Worm (Caenorhabditis elegans) whole organism, mixed stage, embryonic: ENCODE data around the gene C15H9.4.

Experiments used
- M03D4.4 ChIP-seq: sonication (generic microtip); optimal IDR thresholded peaks from 2 replicates; lab custom pipeline; 2017; ENCODE audit warnings: mild to moderate bottlenecking, missing genetic modification characterization, missing compliant biosample characterization
- ceh-39 ChIP-seq: fragments of 150-350 bp; optimal IDR thresholded peaks from 2 replicates; lab custom pipeline; 2014; ENCODE audit warnings: missing biosample characterization, missing genetic modification characterization
- ceh-43 ChIP-seq: fragments of 200-800 bp; sonication (Bioruptor generic); optimal IDR thresholded peaks from 2 replicates; lab custom pipeline; 2018; ENCODE audit warnings: mild to moderate bottlenecking, missing genetic modification characterization, moderate library complexity, missing compliant biosample characterization
- ceh-83 ChIP-seq: fragments of 200-800 bp; sonication (Bioruptor generic); optimal IDR thresholded peaks from 2 replicates; lab custom pipeline; 2018; ENCODE audit warnings: mild to moderate bottlenecking, missing genetic modification characterization, missing compliant biosample characterization
- ces-1 ChIP-seq: fragments of 150-350 bp; optimal IDR thresholded peaks from 2 replicates; lab custom pipeline; 2014; ENCODE audit warnings: missing biosample characterization, missing genetic modification reagents, missing genetic modification characterization
- cnd-1 ChIP-seq: fragments of 200-800 bp; sonication (Bioruptor generic); optimal IDR thresholded peaks from 2 replicates; lab custom pipeline; 2018; ENCODE audit warnings: mild to moderate bottlenecking, missing genetic modification characterization, missing compliant biosample characterization
- drap-1 ChIP-seq: fragments of 200-800 bp; sonication (Bioruptor generic); optimal IDR thresholded peaks from 3 replicates; lab custom pipeline; 2018; ENCODE audit warnings: mild to moderate bottlenecking, missing genetic modification characterization, missing compliant biosample characterization
- elt-1 ChIP-seq: sonication (generic microtip); optimal IDR thresholded peaks from 2 replicates; lab custom pipeline; 2017; ENCODE audit warnings: missing genetic modification characterization, mild to moderate bottlenecking, missing compliant biosample characterization, antibody characterized with exemption, moderate library complexity, borderline replicate concordance; ENCODE audit not compliant: insufficient read depth
- elt-3 ChIP-seq: fragments of 150-350 bp; optimal IDR thresholded peaks from 2 replicates; lab custom pipeline; 2014; ENCODE audit warnings: missing biosample characterization, missing genetic modification characterization
- flh-1 ChIP-seq: fragments of 200-800 bp; sonication (Bioruptor generic); optimal IDR thresholded peaks from 2 replicates; lab custom pipeline; 2018; ENCODE audit warnings: mild to moderate bottlenecking, missing genetic modification characterization, moderate library complexity, missing compliant biosample characterization
- ham-2 ChIP-seq: fragments of 200-800 bp; sonication (Bioruptor generic); optimal IDR thresholded peaks from 2 replicates; lab custom pipeline; 2018; ENCODE audit warnings: mild to moderate bottlenecking, missing genetic modification characterization, missing compliant biosample characterization
- hlh-1 ChIP-seq: fragments of 150-350 bp; optimal IDR thresholded peaks from 2 replicates; lab custom pipeline; 2014; ENCODE audit warnings: missing biosample characterization, missing genetic modification reagents, missing genetic modification characterization
- lsy-2 ChIP-seq: fragments of 150-350 bp; optimal IDR thresholded peaks from 2 replicates; lab custom pipeline; 2014; ENCODE audit warnings: missing biosample characterization, missing genetic modification characterization
- mab-5 ChIP-seq: fragments of 150-350 bp; optimal IDR thresholded peaks from 2 replicates; lab custom pipeline; 2014; ENCODE audit warnings: missing biosample characterization, missing genetic modification characterization
- mep-1 ChIP-seq: fragments of 150-350 bp; optimal IDR thresholded peaks from 2 replicates; lab custom pipeline; 2017; ENCODE audit warnings: missing biosample characterization, missing genetic modification reagents, missing genetic modification characterization, inconsistent platforms
- mls-2 ChIP-seq: sonication (generic microtip); optimal IDR thresholded peaks from 2 replicates; lab custom pipeline; 2016; ENCODE audit warnings: mild to moderate bottlenecking, missing genetic modification characterization, moderate library complexity, missing compliant biosample characterization
- nhr-2 ChIP-seq: fragments of 150-350 bp; optimal IDR thresholded peaks from 2 replicates; lab custom pipeline; 2014; ENCODE audit warnings: missing biosample characterization, missing genetic modification characterization
- nhr-237 ChIP-seq: fragments of 150-350 bp; optimal IDR thresholded peaks from 2 replicates; lab custom pipeline; 2014; ENCODE audit warnings: missing biosample characterization, missing genetic modification characterization
- nhr-76 ChIP-seq: sonication (generic microtip); optimal IDR thresholded peaks from 2 replicates; lab custom pipeline; 2017; ENCODE audit warnings: missing biosample characterization, missing genetic modification characterization
- pha-4 ChIP-seq: fragments of 150-350 bp; optimal IDR thresholded peaks from 2 replicates; lab custom pipeline; 2018; ENCODE audit warnings: missing biosample characterization, missing genetic modification reagents, missing genetic modification characterization
- snpc-4 ChIP-seq: fragments of 150-350 bp; optimal IDR thresholded peaks from 2 replicates; lab custom pipeline; 2014; ENCODE audit warnings: missing biosample characterization, missing genetic modification characterization
- sptf-1 ChIP-seq: sonication (generic microtip); optimal IDR thresholded peaks from 2 replicates; lab custom pipeline; 2017; ENCODE audit warnings: mild to moderate bottlenecking, missing genetic modification characterization, moderate library complexity, missing compliant biosample characterization
- unc-120 ChIP-seq: sonication (generic microtip); optimal IDR thresholded peaks from 2 replicates; lab custom pipeline; 2017; ENCODE audit warnings: missing genetic modification characterization, missing compliant biosample characterization; ENCODE audit not compliant: poor library complexity, severe bottlenecking
- unc-39 ChIP-seq: fragments of 150-350 bp; optimal IDR thresholded peaks from 2 replicates; lab custom pipeline; 2014; ENCODE audit warnings: missing biosample characterization, missing genetic modification characterization
- unc-62 ChIP-seq: fragments of 150-350 bp; optimal IDR thresholded peaks from 2 replicates; lab custom pipeline; 2014; ENCODE audit warnings: missing biosample characterization, missing genetic modification reagents, missing genetic modification characterization
- zip-8 ChIP-seq: fragments of 150-350 bp; optimal IDR thresholded peaks from 2 replicates; lab custom pipeline; 2014; ENCODE audit warnings: missing biosample characterization, missing genetic modification characterization
- ztf-11 ChIP-seq: fragments of 150-350 bp; optimal IDR thresholded peaks from 2 replicates; lab custom pipeline; 2014; ENCODE audit warnings: missing biosample characterization, missing genetic modification characterization

C15H9.4 gene

ce11 chrX:6052744-6053143 is 44.7 kb upstream of the C15H9.4 start, which contains the start of gene C45B2.6:
Gene C45B2.6, plus strand, starts transcription at chrX:6052879.
- peak; percentile 10 for TF ChIP-seq ces-1 (GFP tag; lab: Kevin White, UChicago)
- TF ChIP-seq nhr-2 (tag; lab: Kevin White, UChicago): no peak

ce11 chrX:6057580-6058305 is 39.7 kb upstream of the C15H9.4 start, which contains the start of gene gln-1:
Gene gln-1, plus strand, starts transcription at chrX:6058255.
- TF ChIP-seq unc-62 (peak; percentile 22), mab-5 (no peak), unc-120 (tag; lab: Kevin White, UChicago) (no peak), elt-1 (tag; lab: Kevin White, UChicago) (peak; percentile 34), nhr-2 (tag; lab: Kevin White, UChicago) (peak; percentile 4), ham-2 (GFP tag; lab: Kevin White, UChicago) (peak; percentile 7)

- TF ChIP-seq flh-1 (GFP tag; lab: Kevin White, UChicago) (no peak), ceh-83 (GFP tag; lab: Kevin White, UChicago) (no peak), ham-2 (GFP tag; lab: Kevin White, UChicago) (no peak), unc-39 (tag; lab: Kevin White, UChicago) (no peak), nhr-2 (tag; lab: Kevin White, UChicago) (no peak), ceh-39 (tag; lab: Kevin White, UChicago) (no peak), mep-1 (no peak), hlh-1 (tag; lab: Kevin White, UChicago) (no peak), lsy-2 (tag; lab: Kevin White, UChicago) (no peak), zip-8 (tag; lab: Kevin White, UChicago) (no peak)
These were observed 38.2 kb upstream of the C15H9.4 start for ce11 chrX:6059163-6059782.

ce11 chrX:6064385-6064784 is 33.1 kb upstream of the C15H9.4 start:
- TF ChIP-seq elt-1 (tag; lab: Kevin White, UChicago): no peak
- no peak for TF ChIP-seq ces-1 (GFP tag; lab: Kevin White, UChicago)
- TF ChIP-seq ceh-83 (GFP tag; lab: Kevin White, UChicago): no peak
- no peak for TF ChIP-seq M03D4.4 (tag; lab: Kevin White, UChicago)
- no peak for TF ChIP-seq nhr-237 (tag; lab: Kevin White, UChicago)
- no peak for TF ChIP-seq mls-2 (tag; lab: Kevin White, UChicago)
- TF ChIP-seq ham-2 (GFP tag; lab: Kevin White, UChicago): no peak
- no peak for TF ChIP-seq nhr-76 (tag; lab: Kevin White, UChicago)
- TF ChIP-seq snpc-4 (tag; lab: Kevin White, UChicago): no peak
- no peak for TF ChIP-seq elt-3 (tag; lab: Kevin White, UChicago)
- no peak for TF ChIP-seq cnd-1 (tag; lab: Kevin White, UChicago)
- no peak for TF ChIP-seq drap-1 (GFP tag; lab: Kevin White, UChicago)
- TF ChIP-seq nhr-2 (tag; lab: Kevin White, UChicago): no peak
- TF ChIP-seq pha-4: no peak
- TF ChIP-seq sptf-1: no peak
- TF ChIP-seq ceh-43 (GFP tag; lab: Kevin White, UChicago): no peak
- no peak for TF ChIP-seq ztf-11 (tag; lab: Kevin White, UChicago)
- TF ChIP-seq mab-5: no peak
- TF ChIP-seq, all 35 proteins: peak for 0

ce11 chrX:6065936-6066452 is 31.4 kb upstream of the C15H9.4 start, which contains the start of gene ptr-4:
Gene ptr-4, minus strand, starts transcription at chrX:6065986.
- TF ChIP-seq ztf-11 (tag; lab: Kevin White, UChicago): no peak
- TF ChIP-seq drap-1 (GFP tag; lab: Kevin White, UChicago): no peak

ce11 chrX:6066618-6067017 is 30.8 kb upstream of the C15H9.4 start:
- peak; percentile 79 for TF ChIP-seq elt-1 (tag; lab: Kevin White, UChicago)
- TF ChIP-seq ham-2 (GFP tag; lab: Kevin White, UChicago): peak; percentile 82
- TF ChIP-seq drap-1 (GFP tag; lab: Kevin White, UChicago): no peak
